Worm (Caenorhabditis elegans) whole organism, midembryonic: ENCODE data around the gene clk-1.

ENCODE experiments used
- T22C8.4 ChIP-seq: fragments of 200-800 bp; sonication (Bioruptor generic); IDR thresholded peaks from 2 replicates; pipeline ENCODE4 v1.3.6; 2022; ENCODE audit warnings: missing genetic modification characterization, missing compliant biosample characterization
- cog-1 ChIP-seq: sonication (generic microtip); optimal IDR thresholded peaks from 2 replicates; lab custom pipeline; 2016; ENCODE audit warnings: missing genetic modification characterization, missing compliant biosample characterization
- flt-1 ChIP-seq: fragments of 200-800 bp; sonication (Bioruptor generic); IDR thresholded peaks from 2 replicates; pipeline ENCODE4 v1.3.6; 2022; ENCODE audit warnings: missing genetic modification characterization, missing compliant biosample characterization
- klf-2 ChIP-seq: fragments of 200-800 bp; sonication (Bioruptor generic); conservative IDR thresholded peaks from 2 replicates; pipeline ENCODE4 v1.3.6; 2022; ENCODE audit warnings: missing genetic modification reagents, missing genetic modification characterization, missing compliant biosample characterization
- med-1 ChIP-seq: sonication (generic microtip); optimal IDR thresholded peaks from 2 replicates; lab custom pipeline; 2017; ENCODE audit warnings: missing genetic modification characterization, mild to moderate bottlenecking, missing compliant biosample characterization, antibody characterized with exemption, missing genetic modification reagents; ENCODE audit not compliant: insufficient read depth
- ref-1 ChIP-seq: fragments of 200-800 bp; sonication (Bioruptor generic); conservative IDR thresholded peaks from 2 replicates; pipeline ENCODE4 v1.3.6; 2022; ENCODE audit warnings: missing genetic modification reagents, missing genetic modification characterization, missing compliant biosample characterization
- tab-1 ChIP-seq: fragments of 200-800 bp; sonication (Bioruptor generic); IDR thresholded peaks from 2 replicates; pipeline ENCODE4 v1.3.6; 2022; ENCODE audit warnings: missing genetic modification characterization, missing compliant biosample characterization
- ztf-23 ChIP-seq: fragments of 200-800 bp; sonication (Bioruptor generic); IDR thresholded peaks from 2 replicates; pipeline ENCODE4 v1.3.6; 2022; ENCODE audit warnings: missing genetic modification reagents, missing genetic modification characterization, missing compliant biosample characterization
- ztf-29 ChIP-seq: fragments of 200-800 bp; sonication (Bioruptor generic); IDR thresholded peaks from 2 replicates; pipeline ENCODE4 v1.3.6; 2022; ENCODE audit warnings: missing genetic modification reagents, missing genetic modification characterization, missing compliant biosample characterization

The clk-1 gene

ce11 chrIII:5294867-5295266, 17.2 kb downstream of the clk-1 start:
- TF ChIP-seq tab-1: peak; percentile 95
- TF ChIP-seq cog-1 (tag; lab: Kevin White, UChicago): peak; percentile 78
- TF ChIP-seq ztf-29 (GFP tag; lab: Robert Waterston, UW): peak; percentile 95
- TF ChIP-seq ztf-23 (GFP tag; lab: Robert Waterston, UW): peak; percentile 95
- peak; percentile 92 for TF ChIP-seq klf-2 (GFP tag; lab: Robert Waterston, UW)
- peak; percentile 71 for TF ChIP-seq med-1 (GFP tag; lab: Kevin White, UChicago)
- peak; percentile 96 for TF ChIP-seq flt-1 (GFP tag; lab: Robert Waterston, UW)
- TF ChIP-seq ref-1: peak; percentile 88
- TF ChIP-seq T22C8.4: peak; percentile 94

DNA sequence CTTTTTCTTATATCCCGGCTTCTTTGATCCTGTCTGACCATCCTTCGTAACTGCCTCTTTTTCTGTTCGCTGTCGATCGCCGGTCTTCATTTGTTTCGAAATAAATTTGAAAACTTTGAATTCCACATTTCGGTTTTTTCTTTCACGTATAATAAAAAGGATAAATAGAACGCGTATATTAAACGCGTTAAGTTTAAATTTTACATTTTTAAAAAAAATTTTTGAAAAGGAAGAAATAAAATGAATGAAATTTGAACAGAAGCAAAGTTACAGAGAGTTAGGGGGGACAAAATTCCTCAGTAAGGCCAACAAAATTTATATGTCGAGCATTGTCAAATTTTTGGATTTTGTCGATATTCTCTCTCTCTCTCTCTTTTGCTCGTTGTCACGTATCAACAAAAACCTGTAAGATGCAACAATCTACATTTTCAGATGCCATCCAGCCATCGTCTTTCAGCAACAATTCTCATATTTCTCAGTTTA, 24.1 kb downstream of the clk-1 start, which contains the start of the genes T15B12.2 and F52C9.5:
Gene T15B12.2 (minus strand): TSS at position 101 of the 483 bp plus-strand sequence.
Gene F52C9.5 (plus strand): TSS at position 433 of the 483 bp plus-strand sequence.
- TF ChIP-seq cog-1 (tag; lab: Kevin White, UChicago) (no peak), ztf-23 (GFP tag; lab: Robert Waterston, UW) (no peak), flt-1 (GFP tag; lab: Robert Waterston, UW) (no peak), med-1 (GFP tag; lab: Kevin White, UChicago) (no peak), ztf-29 (GFP tag; lab: Robert Waterston, UW) (no peak), T22C8.4 (no peak), klf-2 (GFP tag; lab: Robert Waterston, UW) (no peak), tab-1 (no peak), ref-1 (no peak)

- TF ChIP-seq ref-1 (no peak), med-1 (GFP tag; lab: Kevin White, UChicago) (no peak), T22C8.4 (no peak), tab-1 (no peak), ztf-29 (GFP tag; lab: Robert Waterston, UW) (no peak)
These were observed 26.4 kb downstream of the clk-1 start for ce11 chrIII:5304044-5304443.

DNA sequence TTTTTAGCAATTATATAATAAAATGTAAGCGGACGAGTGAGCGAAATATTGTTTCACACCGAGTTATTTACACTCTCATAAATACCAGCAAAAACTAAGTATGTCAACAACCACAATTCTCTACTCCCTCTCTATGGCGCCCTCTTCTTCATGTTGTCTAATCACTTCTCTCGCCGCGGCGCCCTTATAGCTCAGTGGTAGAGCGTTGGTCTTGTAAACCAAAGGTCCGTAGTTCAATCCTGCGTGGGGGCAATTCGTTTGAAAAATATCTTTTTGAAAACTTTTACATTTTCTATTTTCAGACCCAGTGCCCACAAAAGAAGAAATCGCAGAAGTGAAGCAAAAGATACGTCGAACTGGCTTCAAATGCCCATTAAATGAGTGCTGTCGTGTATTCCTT, 28.0 kb downstream of the clk-1 start:
- peak; percentile 92 for TF ChIP-seq ztf-23 (GFP tag; lab: Robert Waterston, UW)
- TF ChIP-seq tab-1: peak; percentile 85
- TF ChIP-seq flt-1 (GFP tag; lab: Robert Waterston, UW): peak; percentile 74
- TF ChIP-seq klf-2 (GFP tag; lab: Robert Waterston, UW): peak; percentile 92
- TF ChIP-seq ztf-29 (GFP tag; lab: Robert Waterston, UW): peak; percentile 77
- TF ChIP-seq med-1 (GFP tag; lab: Kevin White, UChicago): no peak
- TF ChIP-seq T22C8.4: peak; percentile 77; the same call in 1 of the 2 replicates
- TF ChIP-seq ref-1: peak; percentile 67
- peak; percentile 49 for TF ChIP-seq cog-1 (tag; lab: Kevin White, UChicago)

DNA sequence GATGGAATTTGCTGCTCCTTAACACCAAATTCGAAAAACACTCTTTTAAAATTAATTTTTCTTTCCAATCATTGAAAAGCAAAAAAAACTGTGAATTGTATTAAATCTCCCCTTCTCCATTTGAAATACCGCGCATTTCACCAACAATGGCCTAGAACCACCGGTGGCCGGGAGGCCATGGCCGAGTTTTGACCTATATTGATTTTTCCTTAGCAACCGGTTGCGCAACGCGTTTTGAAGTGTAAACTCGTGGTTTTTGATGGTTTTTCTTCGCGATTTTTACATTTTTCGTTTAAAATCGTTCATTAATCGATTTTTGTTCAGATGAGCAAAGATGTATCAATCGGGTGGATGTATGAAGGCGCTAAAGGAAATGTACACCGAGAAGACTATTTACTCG, 30.6 kb downstream of the clk-1 start, which contains the start of gene mog-3:
Gene mog-3 (plus strand): TSS at position 319 of the 400 bp plus-strand sequence.
- TF ChIP-seq T22C8.4 (peak; percentile 94), klf-2 (GFP tag; lab: Robert Waterston, UW) (peak; percentile 61; the same call in 1 of the 2 replicates), flt-1 (GFP tag; lab: Robert Waterston, UW) (peak; percentile 15; the same call in 1 of the 2 replicates), ztf-29 (GFP tag; lab: Robert Waterston, UW) (no peak), ref-1 (no peak), ztf-23 (GFP tag; lab: Robert Waterston, UW) (peak; percentile 76), tab-1 (no peak)

- TF ChIP-seq T22C8.4 (no peak), med-1 (GFP tag; lab: Kevin White, UChicago) (no peak), ztf-29 (GFP tag; lab: Robert Waterston, UW) (no peak), tab-1 (no peak), ref-1 (no peak)
These were observed 32.7 kb downstream of the clk-1 start for ce11 chrIII:5310403-5310802.

- TF ChIP-seq flt-1 (GFP tag; lab: Robert Waterston, UW): no peak
- no peak for TF ChIP-seq klf-2 (GFP tag; lab: Robert Waterston, UW)
- TF ChIP-seq tab-1: no peak
- no peak for TF ChIP-seq ztf-29 (GFP tag; lab: Robert Waterston, UW)
- no peak for TF ChIP-seq med-1 (GFP tag; lab: Kevin White, UChicago)
- TF ChIP-seq ztf-23 (GFP tag; lab: Robert Waterston, UW): no peak
- no peak for TF ChIP-seq ref-1
- no peak for TF ChIP-seq cog-1 (tag; lab: Kevin White, UChicago)
- TF ChIP-seq T22C8.4: no peak
These were observed 33.2 kb downstream of the clk-1 start, which contains the start of gene pqe-1 for ce11 chrIII:5310940-5311339. TSS of gene pqe-1 (plus strand) at chrIII:5311240.

ce11 chrIII:5318610-5319009, 40.9 kb downstream of the clk-1 start:
- TF ChIP-seq tab-1: no peak
- TF ChIP-seq flt-1 (GFP tag; lab: Robert Waterston, UW): no peak

ce11 chrIII:5321661-5322060, 44.0 kb downstream of the clk-1 start, which contains the start of gene F52C9.3:
TSS of gene F52C9.3 (plus strand) at chrIII:5321885.
- TF ChIP-seq tab-1: no peak
- TF ChIP-seq med-1 (GFP tag; lab: Kevin White, UChicago): no peak
- no peak for TF ChIP-seq T22C8.4
- TF ChIP-seq klf-2 (GFP tag; lab: Robert Waterston, UW): no peak
- no peak for TF ChIP-seq ztf-29 (GFP tag; lab: Robert Waterston, UW)
- no peak for TF ChIP-seq ref-1
- no peak for TF ChIP-seq ztf-23 (GFP tag; lab: Robert Waterston, UW)
- no peak for TF ChIP-seq cog-1 (tag; lab: Kevin White, UChicago)
- no peak for TF ChIP-seq flt-1 (GFP tag; lab: Robert Waterston, UW)

ce11 chrIII:5326323-5326722, 48.6 kb downstream of the clk-1 start, which contains the start of gene sorf-2:
TSS of gene sorf-2 (plus strand) at chrIII:5326623.
- TF ChIP-seq klf-2 (GFP tag; lab: Robert Waterston, UW): no peak
- TF ChIP-seq cog-1 (tag; lab: Kevin White, UChicago): no peak
- TF ChIP-seq med-1 (GFP tag; lab: Kevin White, UChicago): no peak
- TF ChIP-seq ztf-29 (GFP tag; lab: Robert Waterston, UW): no peak
- TF ChIP-seq ref-1: no peak
- TF ChIP-seq flt-1 (GFP tag; lab: Robert Waterston, UW): no peak
- TF ChIP-seq T22C8.4: no peak
- no peak for TF ChIP-seq ztf-23 (GFP tag; lab: Robert Waterston, UW)
- TF ChIP-seq tab-1: no peak
